Worm (Caenorhabditis elegans): ENCODE results near the gene nspc-1.

- TF ChIP-seq jun-1 (tag; optimal IDR thresholded peaks at IDR 0.05) (no peak), nhr-11 (tag; optimal IDR thresholded peaks at IDR 0.05) (no peak), pqm-1 (tag; optimal IDR thresholded peaks at IDR 0.05) (no peak), aly-2 (tag; optimal IDR thresholded peaks at IDR 0.05) (no peak), fos-1 (tag; optimal IDR thresholded peaks at IDR 0.05) (no peak), egl-27 (tag; optimal IDR thresholded peaks at IDR 0.05) (no peak), ama-1 (optimal IDR thresholded peaks at IDR 0.05) (no peak), R02D3.7 (tag; optimal IDR thresholded peaks at IDR 0.05) (no peak), nhr-77 (tag; optimal IDR thresholded peaks at IDR 0.05) (no peak), zag-1 (tag; optimal IDR thresholded peaks at IDR 0.05) (no peak), sea-2 (GFP tag; optimal IDR thresholded peaks at IDR 0.05) (no peak)
These were observed 45.0 kb downstream of the nspc-1 start for ce11 chrX:8489886-8490285.

All from whole organism, L3 larva.